Fruit fly (Drosophila melanogaster): ENCODE results near the gene Cad86C.
A peak's percentile ranks its signal among the peaks of the same experiment; 100 is the strongest.

Cad86C gene

DNA sequence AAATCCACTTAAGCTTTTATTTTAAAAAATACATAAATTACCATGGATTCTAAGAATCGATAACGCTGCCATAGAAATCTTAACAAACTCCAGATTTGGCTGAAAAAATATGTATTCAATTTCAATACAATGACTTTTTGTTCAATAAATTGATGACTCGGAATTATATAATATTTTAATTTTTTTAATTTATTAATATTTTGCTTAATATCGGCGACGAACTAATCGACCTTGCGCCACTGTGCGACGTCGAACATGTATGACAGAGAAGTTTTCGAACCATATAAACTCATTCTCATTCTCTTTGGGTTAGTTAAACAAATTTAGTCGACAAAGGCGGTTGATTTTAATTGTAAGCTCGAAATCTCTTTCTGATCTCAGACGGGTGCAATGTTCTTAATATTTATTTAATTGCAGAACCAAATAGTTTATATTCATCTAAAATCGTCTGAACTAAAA lies 22.7 kb downstream of the Cad86C start, which contains the start of gene CG42394 (continued):
- TF ChIP-seq pan (optimal IDR thresholded peaks at IDR 0.05) (no peak), pan (GFP tag; optimal IDR thresholded peaks at IDR 0.05 in 1 of 2, IDR thresholded peaks at IDR 0.05 in 1 of 2) (peak in 1 of 2 experiments; percentile 93), dati (GFP tag; IDR thresholded peaks at IDR 0.05) (peak; percentile 85; the same call in 1 of the 2 replicates), ewg (GFP tag; optimal IDR thresholded peaks at IDR 0.05) (peak; percentile 84), CG18476 (GFP tag; optimal IDR thresholded peaks at IDR 0.05) (peak; percentile 91), so (GFP tag; IDR thresholded peaks at IDR 0.05) (peak; percentile 95; the same call in 2 of the 3 replicates), CG34376 (GFP tag; optimal IDR thresholded peaks at IDR 0.05) (no peak), CG16813 (GFP tag; IDR thresholded peaks at IDR 0.05; ENCODE audit: partially characterized antibody) (0 out of 3 replicates have a peak, but pooled peaks have one; percentile 41), Atf-2 (GFP tag; optimal IDR thresholded peaks at IDR 0.05) (peak; percentile 58), sob (GFP tag; IDR thresholded peaks at IDR 0.05) (peak; percentile 95), CG17186 (GFP tag; optimal IDR thresholded peaks at IDR 0.05) (peak; percentile 31), Gug (GFP tag; IDR thresholded peaks at IDR 0.05) (peak; percentile 84; the same call in 3 of the 4 replicates), Dref (GFP tag; IDR thresholded peaks at IDR 0.05) (no peak), Opbp (GFP tag; IDR thresholded peaks at IDR 0.05; ENCODE audit: partially characterized antibody) (no peak), CG2129 (GFP tag; IDR thresholded peaks at IDR 0.05; ENCODE audit: partially characterized antibody) (no peak), fu2 (GFP tag; optimal IDR thresholded peaks at IDR 0.05) (peak; percentile 53), CG1792 (GFP tag; optimal IDR thresholded peaks at IDR 0.05) (peak; percentile 47), H15 (GFP tag; IDR thresholded peaks at IDR 0.05) (peak; percentile 91), CG15011 (GFP tag; optimal IDR thresholded peaks at IDR 0.05) (peak; percentile 80), Meics (GFP tag; optimal IDR thresholded peaks at IDR 0.05) (peak; percentile 97), fd102C (GFP tag; optimal IDR thresholded peaks at IDR 0.05) (peak; percentile 63), ranshi (GFP tag; IDR thresholded peaks at IDR 0.05) (peak; percentile 96), onecut (GFP tag; IDR thresholded peaks at IDR 0.05) (peak; percentile 87), CG10462 (GFP tag; optimal IDR thresholded peaks at IDR 0.05) (peak; percentile 89), prd (optimal IDR thresholded peaks at IDR 0.05) (no peak), prd (GFP tag; IDR thresholded peaks at IDR 0.05) (peak; percentile 94), CG13424 (tag; optimal IDR thresholded peaks at IDR 0.05) (peak; percentile 95), CG4707 (GFP tag; optimal IDR thresholded peaks at IDR 0.05) (peak; percentile 79), CG7839 (tag; optimal IDR thresholded peaks at IDR 0.05) (peak; percentile 98), CG32532 (GFP tag; IDR thresholded peaks at IDR 0.05) (peak; percentile 97), CG1603 (tag; optimal IDR thresholded peaks at IDR 0.05) (no peak), Jarid2 (GFP tag; optimal IDR thresholded peaks at IDR 0.05) (peak; percentile 83), CG18619 (GFP tag; optimal IDR thresholded peaks at IDR 0.05) (peak; percentile 93), chm (GFP tag; IDR thresholded peaks at IDR 0.05) (peak; percentile 94), Doc3 (GFP tag; IDR thresholded peaks at IDR 0.05; ENCODE audit: partially characterized antibody) (no peak), sens-2 (GFP tag; IDR thresholded peaks at IDR 0.05) (peak; percentile 90), bowl (GFP tag; IDR thresholded peaks at IDR 0.05) (peak; percentile 87), CG10543 (GFP tag; optimal IDR thresholded peaks at IDR 0.05) (peak; percentile 85), bsh (GFP tag; optimal IDR thresholded peaks at IDR 0.05) (peak; percentile 93 to 95), ATbp (GFP tag; optimal IDR thresholded peaks at IDR 0.05) (peak; percentile 95), Oli (tag; optimal IDR thresholded peaks at IDR 0.05) (peak; percentile 95), CG9727 (GFP tag; optimal IDR thresholded peaks at IDR 0.05) (peak; percentile 99), psq (GFP tag; optimal IDR thresholded peaks at IDR 0.05) (peak; percentile 72), fru (optimal IDR thresholded peaks at IDR 0.05) (no peak), CG6654 (GFP tag; optimal IDR thresholded peaks at IDR 0.05) (peak; percentile 89), CG1647 (GFP tag; optimal IDR thresholded peaks at IDR 0.05) (peak; percentile 34), CG11723 (GFP tag; optimal IDR thresholded peaks at IDR 0.05) (peak; percentile 90), NK7.1 (GFP tag; optimal IDR thresholded peaks at IDR 0.05) (peak; percentile 56), wor (GFP tag; IDR thresholded peaks at IDR 0.05) (peak; percentile 89), CG10209 (GFP tag; optimal IDR thresholded peaks at IDR 0.05) (peak; percentile 95), nau (GFP tag; optimal IDR thresholded peaks at IDR 0.05) (no peak)
